Worm (Caenorhabditis elegans) whole organism, L4 larva: ENCODE data around the gene arrd-2.

Experiments
- Y48G9A.11 ChIP-seq: fragments of 200-800 bp; sonication (Bioruptor generic); IDR thresholded peaks from 2 replicates; pipeline ENCODE4 v1.3.6; 2022; ENCODE audit warnings: missing genetic modification reagents, missing genetic modification characterization, missing compliant biosample characterization
- daf-16 ChIP-seq, 3 experiments: sonication (generic microtip); optimal IDR thresholded peaks; 2 replicates each; lab custom pipeline; 2016 to 2017; ENCODE audit warnings: missing genetic modification characterization in 3 of 3, missing genetic modification reagents in 3 of 3, mild to moderate bottlenecking in 2 of 3, missing compliant biosample characterization in 2 of 3, missing biosample characterization in 1 of 3, moderate library complexity in 1 of 3
- fkh-10 ChIP-seq: fragments of 150-350 bp; optimal IDR thresholded peaks from 2 replicates; lab custom pipeline; 2014; ENCODE audit warnings: missing biosample characterization, missing genetic modification reagents, missing genetic modification characterization

arrd-2 gene

DNA sequence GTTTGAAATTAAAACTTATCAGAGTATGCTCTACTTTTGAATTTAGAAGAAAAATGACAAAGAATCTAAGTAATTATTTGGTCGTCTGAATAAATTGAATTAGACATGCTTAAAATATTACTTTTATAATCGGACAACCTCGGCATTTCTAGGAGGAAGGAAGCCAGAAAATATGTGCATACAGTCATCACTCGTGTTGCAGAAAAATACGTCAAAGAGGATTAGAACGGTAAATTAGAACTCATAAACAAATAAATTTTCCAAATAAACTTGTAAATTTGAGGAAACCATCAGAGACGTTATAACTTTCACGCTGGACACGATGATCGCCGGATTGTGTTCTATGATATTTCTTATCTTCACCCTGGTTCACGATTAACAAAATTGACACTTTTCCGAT lies 46.7 kb downstream of the arrd-2 start, which contains the start of gene chil-19 (continued):
- TF ChIP-seq Y48G9A.11 (GFP tag; lab: Robert Waterston, UW) (no peak), fkh-10 (no peak), daf-16 (GFP tag; optimal IDR thresholded peaks at IDR 0.05; lab: Kevin White, UChicago) (no peak), daf-16 (tag; optimal IDR thresholded peaks at IDR 0.05; lab: Kevin White, UChicago) (no peak)
